Fruit fly (Drosophila melanogaster): ENCODE data around the gene CG4278.
A peak's percentile ranks its signal among the peaks of the same experiment; 100 is the strongest.

- TF ChIP-seq Hr39 (GFP tag; optimal IDR thresholded peaks at IDR 0.05), result no peak
- no peak for TF ChIP-seq Lpt (GFP tag; optimal IDR thresholded peaks at IDR 0.05)
- TF ChIP-seq Blimp-1 (GFP tag; optimal IDR thresholded peaks at IDR 0.05), result no peak
- TF ChIP-seq Sox14 (GFP tag; optimal IDR thresholded peaks at IDR 0.05), result no peak
- no peak for TF ChIP-seq net (GFP tag; optimal IDR thresholded peaks at IDR 0.05)
- no peak for TF ChIP-seq CG16779 (tag; optimal IDR thresholded peaks at IDR 0.05)
- TF ChIP-seq Sox102F (GFP tag; optimal IDR thresholded peaks at IDR 0.05), result peak; percentile 38
- no peak for TF ChIP-seq CG6854 (GFP tag; optimal IDR thresholded peaks at IDR 0.05)
- no peak for TF ChIP-seq vri (GFP tag; optimal IDR thresholded peaks at IDR 0.05)
- TF ChIP-seq esn (GFP tag; optimal IDR thresholded peaks at IDR 0.05), result peak; percentile 54
- peak; percentile 11 for TF ChIP-seq achi (GFP tag; optimal IDR thresholded peaks at IDR 0.05)
- TF ChIP-seq CG32006 (GFP tag; optimal IDR thresholded peaks at IDR 0.05), result no peak
- no peak for TF ChIP-seq Ets96B (tag; optimal IDR thresholded peaks at IDR 0.05)
These were observed 31.0 kb downstream of the CG4278 start for dm6 chr2L:16357865-16358264.

Measured in whole organism, prepupa.